Worm (Caenorhabditis elegans): ENCODE results near the gene pha-4.

Gene pha-4

ce11 chrV:20752609-20753102 is at the start of gene pha-4:
TSS of gene pha-4 (plus strand) at chrV:20753052.
- no peak for TF ChIP-seq him-1 (tag; optimal IDR thresholded peaks at IDR 0.05)
- TF ChIP-seq dao-5 (tag; optimal IDR thresholded peaks at IDR 0.05): no peak
- no peak for TF ChIP-seq W03F9.2 (tag; optimal IDR thresholded peaks at IDR 0.05)

- TF ChIP-seq W03F9.2 (tag; optimal IDR thresholded peaks at IDR 0.05): no peak
- TF ChIP-seq dao-5 (tag; optimal IDR thresholded peaks at IDR 0.05): no peak
- TF ChIP-seq him-1 (tag; optimal IDR thresholded peaks at IDR 0.05): no peak
Observed at ce11 chrV:20703998-20704572, 48.8 kb upstream of the pha-4 start, which contains the start of the genes F53F8.5 and F53F8.6. TSS of gene F53F8.5 (minus strand) at chrV:20704049. TSS of gene F53F8.6 (plus strand) at chrV:20704227.

ce11 chrV:20710156-20710555 is 42.7 kb upstream of the pha-4 start:
- TF ChIP-seq dao-5 (tag; optimal IDR thresholded peaks at IDR 0.05) (no peak), W03F9.2 (tag; optimal IDR thresholded peaks at IDR 0.05) (no peak), him-1 (tag; optimal IDR thresholded peaks at IDR 0.05) (no peak)

ce11 chrV:20710642-20711041 is 42.2 kb upstream of the pha-4 start:
- TF ChIP-seq W03F9.2 (tag; optimal IDR thresholded peaks at IDR 0.05) (no peak), him-1 (tag; optimal IDR thresholded peaks at IDR 0.05) (no peak), dao-5 (tag; optimal IDR thresholded peaks at IDR 0.05) (no peak)

ce11 chrV:20711733-20712132 is 41.1 kb upstream of the pha-4 start:
- TF ChIP-seq dao-5 (tag; optimal IDR thresholded peaks at IDR 0.05) (no peak), him-1 (tag; optimal IDR thresholded peaks at IDR 0.05) (no peak), W03F9.2 (tag; optimal IDR thresholded peaks at IDR 0.05) (no peak)

ce11 chrV:20712318-20712993 is 40.4 kb upstream of the pha-4 start:
- no peak for TF ChIP-seq W03F9.2 (tag; optimal IDR thresholded peaks at IDR 0.05)
- no peak for TF ChIP-seq him-1 (tag; optimal IDR thresholded peaks at IDR 0.05)
- no peak for TF ChIP-seq dao-5 (tag; optimal IDR thresholded peaks at IDR 0.05)

ce11 chrV:20712994-20713326 is 39.9 kb upstream of the pha-4 start:
- TF ChIP-seq dao-5 (tag; optimal IDR thresholded peaks at IDR 0.05) (no peak), W03F9.2 (tag; optimal IDR thresholded peaks at IDR 0.05) (peak; percentile 6), him-1 (tag; optimal IDR thresholded peaks at IDR 0.05) (no peak)

- no peak for TF ChIP-seq dao-5 (tag; optimal IDR thresholded peaks at IDR 0.05)
- TF ChIP-seq him-1 (tag; optimal IDR thresholded peaks at IDR 0.05): no peak
- no peak for TF ChIP-seq W03F9.2 (tag; optimal IDR thresholded peaks at IDR 0.05)
Observed at ce11 chrV:20713620-20714019, 39.2 kb upstream of the pha-4 start, which contains the start of gene Y44A6C.1. TSS of gene Y44A6C.1 (plus strand) at chrV:20713920.

- TF ChIP-seq him-1 (tag; optimal IDR thresholded peaks at IDR 0.05) (no peak), W03F9.2 (tag; optimal IDR thresholded peaks at IDR 0.05) (no peak), dao-5 (tag; optimal IDR thresholded peaks at IDR 0.05) (no peak)
Observed at ce11 chrV:20714503-20714902, 38.3 kb upstream of the pha-4 start.

ce11 chrV:20716267-20716666 is 36.6 kb upstream of the pha-4 start:
- TF ChIP-seq him-1 (tag; optimal IDR thresholded peaks at IDR 0.05): no peak

- TF ChIP-seq W03F9.2 (tag; optimal IDR thresholded peaks at IDR 0.05): no peak
- no peak for TF ChIP-seq dao-5 (tag; optimal IDR thresholded peaks at IDR 0.05)
- TF ChIP-seq him-1 (tag; optimal IDR thresholded peaks at IDR 0.05): no peak
Observed at ce11 chrV:20716830-20717441, 35.9 kb upstream of the pha-4 start.

- TF ChIP-seq W03F9.2 (tag; optimal IDR thresholded peaks at IDR 0.05) (no peak), him-1 (tag; optimal IDR thresholded peaks at IDR 0.05) (no peak), dao-5 (tag; optimal IDR thresholded peaks at IDR 0.05) (no peak)
Observed at ce11 chrV:20721934-20722333, 30.9 kb upstream of the pha-4 start, which contains the start of gene Y44A6C.2. TSS of gene Y44A6C.2 (plus strand) at chrV:20722234.

ce11 chrV:20722447-20722846 is 30.4 kb upstream of the pha-4 start:
- no peak for TF ChIP-seq dao-5 (tag; optimal IDR thresholded peaks at IDR 0.05)
- TF ChIP-seq W03F9.2 (tag; optimal IDR thresholded peaks at IDR 0.05): no peak
- TF ChIP-seq him-1 (tag; optimal IDR thresholded peaks at IDR 0.05): no peak

ce11 chrV:20727458-20727857 is 25.4 kb upstream of the pha-4 start:
- TF ChIP-seq him-1 (tag; optimal IDR thresholded peaks at IDR 0.05): no peak
- TF ChIP-seq W03F9.2 (tag; optimal IDR thresholded peaks at IDR 0.05): no peak
- no peak for TF ChIP-seq dao-5 (tag; optimal IDR thresholded peaks at IDR 0.05)
